Worm (Caenorhabditis elegans) whole organism, late embryonic: ENCODE results near the gene C14F11.4.
A peak's percentile ranks its signal among the peaks of the same experiment; 100 is the strongest.

Source experiments
- C08G9.2 ChIP-seq: sonication (generic microtip); optimal IDR thresholded peaks from 2 replicates; lab custom pipeline; 2016; ENCODE audit warnings: mild to moderate bottlenecking, missing genetic modification characterization, moderate library complexity, missing compliant biosample characterization
- C38D4.7 ChIP-seq: fragments of 200-800 bp; sonication (Bioruptor generic); optimal IDR thresholded peaks from 2 replicates; lab custom pipeline; 2018; ENCODE audit warnings: mild to moderate bottlenecking, missing genetic modification characterization, moderate library complexity, missing compliant biosample characterization
- K02D7.2 ChIP-seq: sonication (generic microtip); optimal IDR thresholded peaks from 2 replicates; lab custom pipeline; 2017; ENCODE audit warnings: mild to moderate bottlenecking, missing genetic modification characterization, missing compliant biosample characterization
- Y22D7AL.16 ChIP-seq: sonication (generic microtip); optimal IDR thresholded peaks from 2 replicates; lab custom pipeline; 2016; ENCODE audit warnings: missing genetic modification characterization, missing compliant biosample characterization
- ama-1 ChIP-seq: fragments of 150-350 bp; optimal IDR thresholded peaks from 2 replicates; lab custom pipeline; 2014
- ceh-14 ChIP-seq: sonication (generic microtip); optimal IDR thresholded peaks from 2 replicates; lab custom pipeline; 2016; ENCODE audit warnings: missing genotype, missing genetic modification characterization, missing compliant biosample characterization
- ceh-18 ChIP-seq: sonication (generic microtip); optimal IDR thresholded peaks from 2 replicates; lab custom pipeline; 2016; ENCODE audit warnings: missing genetic modification characterization, missing compliant biosample characterization
- ceh-24 ChIP-seq: sonication (generic microtip); optimal IDR thresholded peaks from 2 replicates; lab custom pipeline; 2016; ENCODE audit warnings: mild to moderate bottlenecking, missing genetic modification characterization, missing compliant biosample characterization
- ceh-30 ChIP-seq: fragments of 150-350 bp; optimal IDR thresholded peaks from 2 replicates; lab custom pipeline; 2014; ENCODE audit warnings: missing biosample characterization, missing genetic modification characterization
- ceh-31 ChIP-seq: sonication (generic microtip); optimal IDR thresholded peaks from 2 replicates; lab custom pipeline; 2016; ENCODE audit warnings: missing genetic modification characterization, missing compliant biosample characterization
- dmd-4 ChIP-seq: sonication (generic microtip); optimal IDR thresholded peaks from 2 replicates; lab custom pipeline; 2016; ENCODE audit warnings: borderline replicate concordance, missing genetic modification characterization, missing compliant biosample characterization
- dve-1 ChIP-seq: sonication (generic microtip); optimal IDR thresholded peaks from 2 replicates; lab custom pipeline; 2017; ENCODE audit warnings: antibody characterized with exemption, mild to moderate bottlenecking, missing genetic modification characterization, missing compliant biosample characterization
- elt-2 ChIP-seq: sonication (generic microtip); optimal IDR thresholded peaks from 2 replicates; lab custom pipeline; 2016; ENCODE audit warnings: missing genetic modification reagents, missing genetic modification characterization, missing compliant biosample characterization
- ets-4 ChIP-seq: sonication (generic microtip); optimal IDR thresholded peaks from 2 replicates; lab custom pipeline; 2016; ENCODE audit warnings: missing genetic modification characterization, missing compliant biosample characterization
- fax-1 ChIP-seq: sonication (generic microtip); optimal IDR thresholded peaks from 2 replicates; lab custom pipeline; 2016; ENCODE audit warnings: missing genotype, missing genetic modification characterization, missing compliant biosample characterization
- fkh-6 ChIP-seq: sonication (generic microtip); optimal IDR thresholded peaks from 2 replicates; lab custom pipeline; 2016; ENCODE audit warnings: missing genetic modification characterization, missing compliant biosample characterization
- hlh-30 ChIP-seq: sonication (generic microtip); optimal IDR thresholded peaks from 2 replicates; lab custom pipeline; 2017; ENCODE audit warnings: antibody characterized with exemption, missing genetic modification characterization, missing compliant biosample characterization; ENCODE audit not compliant: insufficient read depth
- hlh-8 ChIP-seq: sonication (generic microtip); optimal IDR thresholded peaks from 2 replicates; lab custom pipeline; 2016; ENCODE audit warnings: missing genotype, missing genetic modification characterization, missing compliant biosample characterization
- lim-6 ChIP-seq: sonication (generic microtip); optimal IDR thresholded peaks from 2 replicates; lab custom pipeline; 2016; ENCODE audit warnings: missing genetic modification characterization, missing compliant biosample characterization
- lin-11 ChIP-seq: fragments of 200-800 bp; sonication (Bioruptor generic); optimal IDR thresholded peaks from 2 replicates; lab custom pipeline; 2018; ENCODE audit warnings: mild to moderate bottlenecking, missing genetic modification characterization, missing compliant biosample characterization
- mec-3 ChIP-seq: sonication (generic microtip); optimal IDR thresholded peaks from 2 replicates; lab custom pipeline; 2016; ENCODE audit warnings: borderline replicate concordance, missing genetic modification characterization, missing compliant biosample characterization
- nfya-1 ChIP-seq: sonication (generic microtip); optimal IDR thresholded peaks from 2 replicates; lab custom pipeline; 2017; ENCODE audit warnings: missing genetic modification characterization, mild to moderate bottlenecking, missing compliant biosample characterization, antibody characterized with exemption, moderate library complexity
- pros-1 ChIP-seq: fragments of 150-350 bp; optimal IDR thresholded peaks from 2 replicates; lab custom pipeline; 2014; ENCODE audit warnings: missing biosample characterization, missing genetic modification reagents, missing genetic modification characterization
- ref-2 ChIP-seq: sonication (generic microtip); optimal IDR thresholded peaks from 2 replicates; lab custom pipeline; 2016; ENCODE audit warnings: missing genetic modification characterization, missing compliant biosample characterization
- tbx-2 ChIP-seq: sonication (generic microtip); optimal IDR thresholded peaks from 2 replicates; lab custom pipeline; 2016; ENCODE audit warnings: missing genetic modification characterization, missing compliant biosample characterization
- tbx-7 ChIP-seq: sonication (generic microtip); optimal IDR thresholded peaks from 2 replicates; lab custom pipeline; 2016; ENCODE audit warnings: missing genotype, missing genetic modification characterization, missing compliant biosample characterization
- ttx-3 ChIP-seq: sonication (generic microtip); optimal IDR thresholded peaks from 2 replicates; lab custom pipeline; 2016; ENCODE audit warnings: missing genetic modification reagents, missing genetic modification characterization, missing compliant biosample characterization
- unc-42 ChIP-seq: sonication (generic microtip); optimal IDR thresholded peaks from 2 replicates; lab custom pipeline; 2016; ENCODE audit warnings: missing genotype, missing genetic modification characterization, missing compliant biosample characterization

The C14F11.4 gene

ce11 chrX:6251947-6252617, 19.2 kb upstream of the C14F11.4 start (continued):
- TF ChIP-seq ref-2 (tag; lab: Kevin White, UChicago): peak; percentile 53
- peak; percentile 16 for TF ChIP-seq dve-1 (tag; lab: Kevin White, UChicago)
- TF ChIP-seq ceh-30 (tag; lab: Kevin White, UChicago): no peak
- no peak for TF ChIP-seq K02D7.2
- TF ChIP-seq ceh-24: no peak
- peak; percentile 54 for TF ChIP-seq ceh-31
- TF ChIP-seq lim-6: no peak
- no peak for TF ChIP-seq hlh-30 (tag; lab: Kevin White, UChicago)
- no peak for TF ChIP-seq C08G9.2 (tag; lab: Kevin White, UChicago)
- no peak for TF ChIP-seq elt-2 (tag; lab: Kevin White, UChicago)
- TF ChIP-seq ama-1 (lab: Kevin White, UChicago): peak; percentile 83
- TF ChIP-seq mec-3 (tag; lab: Kevin White, UChicago): no peak
- TF ChIP-seq fkh-6 (tag; lab: Kevin White, UChicago): peak; percentile 32
- no peak for TF ChIP-seq fax-1 (tag; lab: Kevin White, UChicago)
- TF ChIP-seq ets-4 (tag; lab: Kevin White, UChicago): no peak
- TF ChIP-seq ttx-3 (tag; lab: Kevin White, UChicago): no peak
- no peak for TF ChIP-seq Y22D7AL.16 (tag; lab: Kevin White, UChicago)
- peak; percentile 21 for TF ChIP-seq nfya-1 (tag; lab: Kevin White, UChicago)
- no peak for TF ChIP-seq C38D4.7 (GFP tag; lab: Kevin White, UChicago)
- TF ChIP-seq tbx-2: no peak
- no peak for TF ChIP-seq tbx-7 (tag; lab: Kevin White, UChicago)
- TF ChIP-seq ceh-14: no peak

ce11 chrX:6251321-6251720, 18.5 kb upstream of the C14F11.4 start:
- TF ChIP-seq Y22D7AL.16 (tag; lab: Kevin White, UChicago): no peak
- TF ChIP-seq, all 69 proteins: peak for 0

- peak; percentile 19 for TF ChIP-seq ceh-31
- TF ChIP-seq unc-42 (tag; lab: Kevin White, UChicago): peak; percentile 97
- no peak for TF ChIP-seq tbx-2
- TF ChIP-seq, all 69 proteins: peak for 2
Measured at ce11 chrX:6250866-6251265, 18.0 kb upstream of the C14F11.4 start.

- TF ChIP-seq dmd-4 (tag; lab: Kevin White, UChicago): no peak
- TF ChIP-seq tbx-2: peak; percentile 25
- peak; percentile 73 for TF ChIP-seq ceh-18
Measured at ce11 chrX:6250272-6250752, 17.5 kb upstream of the C14F11.4 start.

ce11 chrX:6248778-6249658, 16.2 kb upstream of the C14F11.4 start:
- no peak for TF ChIP-seq lin-11 (tag; lab: Kevin White, UChicago)
- TF ChIP-seq ceh-31: peak; percentile 28

- no peak for TF ChIP-seq pros-1 (tag; lab: Kevin White, UChicago)
- no peak for TF ChIP-seq ceh-31
- TF ChIP-seq ama-1 (lab: Kevin White, UChicago): no peak
- TF ChIP-seq unc-42 (tag; lab: Kevin White, UChicago): peak; percentile 43
- TF ChIP-seq hlh-8 (tag; lab: Kevin White, UChicago): no peak
Measured at ce11 chrX:6247869-6248268, 15.0 kb upstream of the C14F11.4 start.
